Worm (Caenorhabditis elegans) whole organism, late embryonic: ENCODE measurements around the gene C14B9.2.
A peak's percentile ranks its signal among the peaks of the same experiment; 100 is the strongest.

Experiments used
- ahr-1 ChIP-seq: sonication (generic microtip); optimal IDR thresholded peaks from 2 replicates; lab custom pipeline; 2016; ENCODE audit warnings: missing genetic modification characterization, missing compliant biosample characterization
- ceh-19 ChIP-seq: fragments of 200-800 bp; sonication (Bioruptor generic); optimal IDR thresholded peaks from 2 replicates; lab custom pipeline; 2018; ENCODE audit warnings: mild to moderate bottlenecking, missing genetic modification characterization, missing compliant biosample characterization
- che-1 ChIP-seq: sonication (generic microtip); optimal IDR thresholded peaks from 2 replicates; lab custom pipeline; 2016; ENCODE audit warnings: mild to moderate bottlenecking, missing genetic modification characterization, missing compliant biosample characterization
- elt-2 ChIP-seq: sonication (generic microtip); optimal IDR thresholded peaks from 2 replicates; lab custom pipeline; 2016; ENCODE audit warnings: missing genetic modification reagents, missing genetic modification characterization, missing compliant biosample characterization
- fkh-10 ChIP-seq: fragments of 150-350 bp; optimal IDR thresholded peaks from 2 replicates; lab custom pipeline; 2014; ENCODE audit warnings: missing biosample characterization, missing genetic modification reagents, missing genetic modification characterization
- fkh-6 ChIP-seq: sonication (generic microtip); optimal IDR thresholded peaks from 2 replicates; lab custom pipeline; 2016; ENCODE audit warnings: missing genetic modification characterization, missing compliant biosample characterization
- hlh-6 ChIP-seq: sonication (generic microtip); optimal IDR thresholded peaks from 2 replicates; lab custom pipeline; 2016; ENCODE audit warnings: missing genotype, missing genetic modification characterization, missing compliant biosample characterization
- lin-11 ChIP-seq: fragments of 200-800 bp; sonication (Bioruptor generic); optimal IDR thresholded peaks from 2 replicates; lab custom pipeline; 2018; ENCODE audit warnings: mild to moderate bottlenecking, missing genetic modification characterization, missing compliant biosample characterization
- nfya-1 ChIP-seq: sonication (generic microtip); optimal IDR thresholded peaks from 2 replicates; lab custom pipeline; 2017; ENCODE audit warnings: missing genetic modification characterization, mild to moderate bottlenecking, missing compliant biosample characterization, antibody characterized with exemption, moderate library complexity
- sox-2 ChIP-seq: fragments of 200-800 bp; sonication (Bioruptor generic); IDR thresholded peaks from 2 replicates; pipeline ENCODE4 v1.3.6; 2022; ENCODE audit warnings: missing genetic modification reagents, missing genetic modification characterization, missing compliant biosample characterization
- tbx-2 ChIP-seq: sonication (generic microtip); optimal IDR thresholded peaks from 2 replicates; lab custom pipeline; 2016; ENCODE audit warnings: missing genetic modification characterization, missing compliant biosample characterization

DNA sequence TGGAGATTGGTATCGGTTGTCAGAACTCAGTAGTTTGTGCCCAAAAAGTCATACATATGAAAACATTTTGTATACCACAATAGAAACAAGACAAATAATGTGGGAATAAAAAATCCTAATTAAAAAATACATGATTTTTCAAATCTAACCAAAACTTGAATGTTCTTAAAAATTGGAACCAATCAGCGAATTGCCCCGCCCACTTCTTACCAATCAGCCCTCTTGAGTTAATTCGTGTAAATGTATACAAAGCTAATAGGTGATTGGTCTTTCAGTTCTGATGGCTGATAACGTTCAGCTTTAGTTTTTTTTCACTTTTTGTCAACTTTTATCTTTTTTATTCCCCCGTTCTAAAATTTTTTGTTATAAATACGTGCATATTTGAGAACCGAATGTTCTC is 41.8 kb downstream of the C14B9.2 start:
- TF ChIP-seq ahr-1: no peak
- no peak for TF ChIP-seq tbx-2
- no peak for TF ChIP-seq lin-11 (tag; lab: Kevin White, UChicago)
- TF ChIP-seq ceh-19 (GFP tag; lab: Kevin White, UChicago): no peak
- TF ChIP-seq sox-2 (GFP tag; lab: Robert Waterston, UW): no peak
- no peak for TF ChIP-seq fkh-10 (GFP tag; lab: Kevin White, UChicago)
- no peak for TF ChIP-seq hlh-6 (tag; lab: Kevin White, UChicago)
- no peak for TF ChIP-seq elt-2 (tag; lab: Kevin White, UChicago)
- no peak for TF ChIP-seq che-1 (tag; lab: Kevin White, UChicago)
- TF ChIP-seq nfya-1 (tag; lab: Kevin White, UChicago): peak; percentile 96
- no peak for TF ChIP-seq fkh-6
